Worm (Caenorhabditis elegans) whole organism, L4 larva: ENCODE data around the gene cpr-8.

Source experiments
- T26A8.4 ChIP-seq: fragments of 200-800 bp; sonication (Bioruptor generic); IDR thresholded peaks from 2 replicates; pipeline ENCODE4 v1.3.6; 2022; ENCODE audit warnings: missing genetic modification characterization, missing compliant biosample characterization
- attf-4 ChIP-seq: sonication (generic microtip); optimal IDR thresholded peaks from 3 replicates; lab custom pipeline; 2017; ENCODE audit warnings: missing biosample characterization, missing genetic modification characterization
- dmd-6 ChIP-seq: fragments of 200-800 bp; sonication (Bioruptor generic); IDR thresholded peaks from 2 replicates; pipeline ENCODE4 v1.3.6; 2022; ENCODE audit warnings: missing genetic modification reagents, missing genetic modification characterization, missing compliant biosample characterization
- dve-1 ChIP-seq: sonication (generic microtip); optimal IDR thresholded peaks from 2 replicates; lab custom pipeline; 2017; ENCODE audit warnings: antibody characterized with exemption, mild to moderate bottlenecking, missing genetic modification characterization, missing compliant biosample characterization; ENCODE audit not compliant: insufficient read depth
- mep-1 ChIP-seq: fragments of 150-350 bp; sonication (generic microtip); optimal IDR thresholded peaks from 3 replicates; lab custom pipeline; 2014; ENCODE audit warnings: missing biosample characterization, missing genetic modification characterization
- nhr-42 ChIP-seq: fragments of 200-800 bp; sonication (Bioruptor generic); IDR thresholded peaks from 2 replicates; pipeline ENCODE4 v1.3.6; 2022; ENCODE audit warnings: missing genetic modification characterization, missing compliant biosample characterization
- unc-62 ChIP-seq, 3 experiments: fragments of 150-350 bp in 1 of 3; sonication (generic microtip); optimal IDR thresholded peaks in 2 of 3; peaks in 1 of 3; 1 replicate in 1 of 3; 2 replicates in 2 of 3; lab custom pipeline; 2014 to 2017; ENCODE audit warnings: missing biosample characterization in 3 of 3, missing genetic modification characterization in 3 of 3, missing genetic modification reagents in 3 of 3, missing genotype in 1 of 3

cpr-8 gene

ce11 chrV:1176277-1176839 is 42.0 kb downstream of the cpr-8 start, which contains the start of gene T21H3.1 (continued):
- TF ChIP-seq attf-4: no peak
- peak; percentile 13 for TF ChIP-seq mep-1 (tag; lab: Kevin White, UChicago)
- no peak for TF ChIP-seq T26A8.4
- TF ChIP-seq nhr-42 (GFP tag; lab: Robert Waterston, UW): 0 out of 2 replicates have a peak, but pooled peaks have one; percentile 34

DNA sequence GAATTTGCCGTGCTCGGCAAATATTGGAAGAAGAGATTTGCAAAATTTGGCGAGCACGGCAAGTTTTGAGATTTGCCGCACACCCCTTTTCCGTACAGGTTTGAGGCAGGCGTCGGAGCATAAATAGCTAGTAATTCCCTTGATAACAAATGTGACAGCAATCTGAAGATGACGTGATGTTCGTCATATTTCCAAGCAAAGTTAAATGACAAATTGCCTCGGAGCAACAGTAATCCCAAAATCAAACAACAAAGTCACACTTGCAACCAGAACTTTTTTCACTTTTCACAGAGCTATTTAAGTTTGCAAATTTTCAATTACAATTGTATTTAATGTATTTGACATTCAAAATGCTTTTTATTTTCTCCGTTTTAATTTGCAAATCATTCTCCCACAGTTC is 44.9 kb downstream of the cpr-8 start, which contains the start of gene F25A2.1:
Gene F25A2.1, plus strand, starts transcription at position 301 of the 400 bp plus-strand sequence.
- TF ChIP-seq dve-1 (tag; lab: Kevin White, UChicago) (no peak), dmd-6 (peak; percentile 51), unc-62 (GFP tag; optimal IDR thresholded peaks at IDR 0.05 in 1 of 2; lab: Kevin White, UChicago) (peak in 1 of 2 experiments; percentile 43), unc-62 (tag; optimal IDR thresholded peaks at IDR 0.05; lab: Kevin White, UChicago) (no peak)
- TF ChIP-seq, all 104 proteins: peak for 2
